Worm (Caenorhabditis elegans) whole organism, L3 larva: ENCODE measurements around the gene str-231.

Source experiments
- R02D3.7 ChIP-seq: fragments of 150-350 bp; optimal IDR thresholded peaks from 2 replicates; lab custom pipeline; 2014; ENCODE audit warnings: missing biosample characterization, missing genetic modification characterization
- ama-1 ChIP-seq: fragments of 150-350 bp; optimal IDR thresholded peaks from 2 replicates; lab custom pipeline; 2018
- ceh-16 ChIP-seq: sonication (generic microtip); optimal IDR thresholded peaks from 2 replicates; lab custom pipeline; 2017; ENCODE audit warnings: missing biosample characterization, missing genetic modification characterization
- ceh-28 ChIP-seq: fragments of 150-350 bp; optimal IDR thresholded peaks from 2 replicates; lab custom pipeline; 2014; ENCODE audit warnings: missing biosample characterization, missing genetic modification reagents, missing genetic modification characterization
- ceh-82 ChIP-seq: fragments of 150-350 bp; optimal IDR thresholded peaks from 2 replicates; lab custom pipeline; 2014; ENCODE audit warnings: missing biosample characterization, missing genetic modification characterization
- ceh-9 ChIP-seq: sonication (generic microtip); optimal IDR thresholded peaks from 2 replicates; lab custom pipeline; 2018; ENCODE audit warnings: missing biosample characterization, missing genetic modification characterization
- daf-12 ChIP-seq: fragments of 150-350 bp; optimal IDR thresholded peaks from 2 replicates; lab custom pipeline; 2014; ENCODE audit warnings: missing biosample characterization, missing genetic modification reagents, missing genetic modification characterization
- elt-1 ChIP-seq: fragments of 150-350 bp; optimal IDR thresholded peaks from 2 replicates; lab custom pipeline; 2014; ENCODE audit warnings: missing biosample characterization, missing genetic modification characterization
- fkh-2 ChIP-seq: fragments of 150-350 bp; optimal IDR thresholded peaks from 2 replicates; lab custom pipeline; 2014; ENCODE audit warnings: missing biosample characterization, missing genetic modification reagents, missing genetic modification characterization
- fos-1 ChIP-seq: fragments of 150-350 bp; optimal IDR thresholded peaks from 2 replicates; lab custom pipeline; 2014; ENCODE audit warnings: missing biosample characterization, missing genetic modification characterization
- jun-1 ChIP-seq: fragments of 150-350 bp; optimal IDR thresholded peaks from 2 replicates; lab custom pipeline; 2014; ENCODE audit warnings: missing biosample characterization, missing genetic modification reagents, missing genetic modification characterization
- lin-39 ChIP-seq: fragments of 150-350 bp; optimal IDR thresholded peaks from 2 replicates; lab custom pipeline; 2018; ENCODE audit warnings: missing biosample characterization, missing genetic modification reagents, missing genetic modification characterization
- mdl-1 ChIP-seq: fragments of 150-350 bp; optimal IDR thresholded peaks from 2 replicates; lab custom pipeline; 2014; ENCODE audit warnings: missing biosample characterization, missing genetic modification characterization
- nhr-12 ChIP-seq: fragments of 150-350 bp; optimal IDR thresholded peaks from 2 replicates; lab custom pipeline; 2014; ENCODE audit warnings: missing biosample characterization, missing genetic modification characterization
- nhr-23 ChIP-seq: fragments of 150-350 bp; optimal IDR thresholded peaks from 2 replicates; lab custom pipeline; 2014; ENCODE audit warnings: missing biosample characterization, missing genetic modification reagents, missing genetic modification characterization
- nhr-28 ChIP-seq: fragments of 150-350 bp; optimal IDR thresholded peaks from 2 replicates; lab custom pipeline; 2014; ENCODE audit warnings: missing biosample characterization, missing genetic modification characterization
- nhr-43 ChIP-seq: sonication (generic microtip); optimal IDR thresholded peaks from 2 replicates; lab custom pipeline; 2016; ENCODE audit warnings: mild to moderate bottlenecking, missing genetic modification characterization, missing compliant biosample characterization; ENCODE audit not compliant: poor library complexity, severe bottlenecking
- nhr-67 ChIP-seq: fragments of 150-350 bp; optimal IDR thresholded peaks from 2 replicates; lab custom pipeline; 2014; ENCODE audit warnings: missing biosample characterization, missing genetic modification characterization
- sea-2 ChIP-seq: fragments of 150-350 bp; sonication (generic microtip); optimal IDR thresholded peaks from 4 replicates; lab custom pipeline; 2014; ENCODE audit warnings: missing biosample characterization, missing genetic modification reagents, missing genetic modification characterization
- tbx-2 ChIP-seq: sonication (generic microtip); optimal IDR thresholded peaks from 2 replicates; lab custom pipeline; 2016; ENCODE audit warnings: mild to moderate bottlenecking, missing genetic modification characterization, missing compliant biosample characterization
- unc-39 ChIP-seq: sonication (generic microtip); optimal IDR thresholded peaks from 4 replicates; lab custom pipeline; 2017; ENCODE audit warnings: missing biosample characterization, missing genetic modification characterization
- ztf-4 ChIP-seq: fragments of 150-350 bp; optimal IDR thresholded peaks from 2 replicates; lab custom pipeline; 2014; ENCODE audit warnings: missing biosample characterization, missing genetic modification characterization

Gene str-231

DNA sequence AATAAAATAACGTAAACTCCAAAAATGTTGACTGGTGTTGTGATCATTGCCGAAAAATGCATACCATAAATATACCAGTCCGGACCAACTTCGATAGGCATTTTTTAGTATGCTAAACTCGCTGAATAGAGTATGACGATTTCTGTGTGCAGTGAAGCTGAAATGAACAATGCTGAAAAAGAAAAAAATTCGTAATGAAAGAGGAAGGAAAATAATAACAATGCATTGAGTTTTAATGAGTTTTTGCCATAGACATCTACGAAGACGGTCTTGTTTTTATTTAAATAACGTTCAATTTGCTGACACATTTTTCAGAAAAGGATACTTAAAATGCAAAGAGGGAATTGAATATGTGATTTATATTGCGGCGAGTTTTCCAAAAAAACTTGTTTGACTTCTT, 39.9 kb downstream of the str-231 start, which contains the start of gene sri-1:
Gene sri-1 (minus strand): TSS at position 101 of the 400 bp plus-strand sequence.
- TF ChIP-seq nhr-43 (tag; lab: Kevin White, UChicago): no peak

DNA sequence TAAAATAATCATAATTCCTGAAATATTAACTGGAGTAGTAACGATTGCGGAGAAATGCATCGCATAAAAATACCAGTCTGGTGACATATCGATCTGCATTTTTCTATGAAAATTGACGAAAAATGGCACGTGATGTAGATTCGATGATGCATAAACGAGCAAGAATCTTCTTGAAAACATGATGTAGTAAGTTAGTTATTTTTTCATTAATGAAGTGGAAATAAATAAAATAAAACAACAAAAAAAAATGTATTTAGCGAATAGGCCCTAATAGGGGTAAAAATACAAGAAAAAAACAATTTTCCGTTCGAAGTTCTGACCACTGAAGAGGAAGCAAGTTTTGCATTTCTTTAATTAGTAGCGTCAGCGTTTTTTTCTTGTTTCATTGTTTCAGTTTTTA, 42.3 kb downstream of the str-231 start, which contains the start of gene sri-2:
Gene sri-2 (minus strand): TSS at position 101 of the 400 bp plus-strand sequence.
- no peak for TF ChIP-seq nhr-43 (tag; lab: Kevin White, UChicago)
- TF ChIP-seq ama-1 (lab: Kevin White, UChicago): no peak
- TF ChIP-seq elt-1 (tag; lab: Kevin White, UChicago): no peak
- TF ChIP-seq, all 47 proteins: peak for 0

DNA sequence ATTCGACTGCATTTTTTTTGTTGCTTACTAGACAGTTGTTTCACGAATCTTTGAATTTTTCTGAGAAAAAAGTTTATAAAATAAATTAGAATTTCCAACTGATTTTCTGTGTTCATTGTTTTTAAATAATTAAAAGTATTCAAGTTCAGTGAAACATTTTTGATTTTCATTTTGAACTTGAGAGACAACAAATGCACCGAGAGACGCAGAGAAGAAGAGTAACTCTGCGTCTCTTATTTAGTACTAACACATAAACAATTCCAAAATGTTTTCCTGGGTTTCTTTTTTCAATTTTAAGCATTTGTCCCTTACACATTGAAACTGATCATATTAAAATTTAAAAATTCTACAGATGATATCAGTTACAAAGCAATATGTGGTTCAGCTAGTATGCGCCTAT, 47.9 kb downstream of the str-231 start:
- no peak for TF ChIP-seq daf-12
- no peak for TF ChIP-seq nhr-12 (tag; lab: Kevin White, UChicago)
- no peak for TF ChIP-seq ceh-9 (tag; lab: Kevin White, UChicago)
- TF ChIP-seq ama-1 (lab: Kevin White, UChicago): no peak
- TF ChIP-seq nhr-67 (tag; lab: Kevin White, UChicago): no peak
- TF ChIP-seq mdl-1 (tag; lab: Kevin White, UChicago): no peak
- no peak for TF ChIP-seq ceh-16
- no peak for TF ChIP-seq R02D3.7
- TF ChIP-seq nhr-23 (tag; lab: Kevin White, UChicago): no peak
- no peak for TF ChIP-seq sea-2 (GFP tag; lab: Kevin White, UChicago)
- no peak for TF ChIP-seq nhr-28
- no peak for TF ChIP-seq jun-1 (tag; lab: Kevin White, UChicago)
- no peak for TF ChIP-seq tbx-2
- TF ChIP-seq ceh-82: no peak
- no peak for TF ChIP-seq ceh-28 (tag; lab: Kevin White, UChicago)
- TF ChIP-seq fos-1 (tag; lab: Kevin White, UChicago): no peak
- TF ChIP-seq fkh-2: no peak

DNA sequence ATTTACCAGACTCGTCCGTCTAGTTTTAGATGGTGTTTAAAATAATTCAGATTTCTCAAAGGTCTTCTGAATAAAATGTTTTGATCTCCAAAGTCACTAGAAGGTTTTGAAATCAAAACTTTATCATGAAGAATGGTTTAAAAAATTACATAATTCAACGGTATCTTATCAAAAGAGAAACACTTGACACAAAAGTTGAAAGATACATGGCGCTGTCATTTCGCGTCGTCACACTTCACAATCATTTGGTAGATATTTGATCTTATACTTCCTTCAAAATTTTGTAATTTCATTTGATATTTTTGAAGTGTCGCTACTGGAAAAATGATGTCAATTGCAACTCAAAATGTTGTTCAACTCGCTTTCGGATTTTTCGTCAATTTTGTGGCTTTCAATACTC, 50.3 kb downstream of the str-231 start, which contains the start of gene F36G9.3:
Gene F36G9.3 (plus strand): TSS at position 301 of the 400 bp plus-strand sequence.
- TF ChIP-seq unc-39: no peak
- no peak for TF ChIP-seq ztf-4 (tag; lab: Kevin White, UChicago)
- TF ChIP-seq lin-39 (tag; lab: Kevin White, UChicago): no peak
